Fruit fly (Drosophila melanogaster) Kc167 (cell line): ENCODE data around the gene Pen.

Experiments
- Myc ChIP-seq: fragments of >200 bp; optimal IDR thresholded peaks from 2 replicates; lab custom pipeline; 2017; ENCODE audit warnings: missing external identifiers
- Sin3A ChIP-seq: fragments of >200 bp; optimal IDR thresholded peaks from 2 replicates; lab custom pipeline; 2018; ENCODE audit warnings: missing external identifiers
- h ChIP-seq: fragments of >200 bp; optimal IDR thresholded peaks from 3 replicates; lab custom pipeline; 2018; ENCODE audit warnings: missing external identifiers
- insv ChIP-seq: fragments of >200 bp; optimal IDR thresholded peaks from 3 replicates; lab custom pipeline; 2018; ENCODE audit warnings: missing external identifiers
- psq ChIP-seq: fragments of >200 bp; optimal IDR thresholded peaks from 2 replicates; lab custom pipeline; 2017; ENCODE audit warnings: missing external identifiers
- ttk ChIP-seq: sonication (Bioruptor generic); optimal IDR thresholded peaks from 2 replicates; lab custom pipeline; 2017; ENCODE audit warnings: missing external identifiers

Pen gene

dm6 chr2L:10056705-10057104, at the start of gene Pen:
Gene Pen, plus strand, starts transcription at chr2L:10056900.
- TF ChIP-seq ttk (lab: Kevin White, UChicago) (no peak), insv (lab: Kevin White, UChicago) (no peak), Myc (lab: Kevin White, UChicago) (no peak), Sin3A (lab: Kevin White, UChicago) (no peak), h (lab: Kevin White, UChicago) (no peak), psq (lab: Kevin White, UChicago) (no peak)

- TF ChIP-seq Sin3A (lab: Kevin White, UChicago) (no peak), Myc (lab: Kevin White, UChicago) (no peak), ttk (lab: Kevin White, UChicago) (no peak), h (lab: Kevin White, UChicago) (no peak), insv (lab: Kevin White, UChicago) (no peak), psq (lab: Kevin White, UChicago) (no peak)
Observed at dm6 chr2L:10009293-10009695, 47.4 kb upstream of the Pen start, which contains the start of gene Trp1. Gene Trp1, plus strand, starts transcription at chr2L:10009381.

DNA sequence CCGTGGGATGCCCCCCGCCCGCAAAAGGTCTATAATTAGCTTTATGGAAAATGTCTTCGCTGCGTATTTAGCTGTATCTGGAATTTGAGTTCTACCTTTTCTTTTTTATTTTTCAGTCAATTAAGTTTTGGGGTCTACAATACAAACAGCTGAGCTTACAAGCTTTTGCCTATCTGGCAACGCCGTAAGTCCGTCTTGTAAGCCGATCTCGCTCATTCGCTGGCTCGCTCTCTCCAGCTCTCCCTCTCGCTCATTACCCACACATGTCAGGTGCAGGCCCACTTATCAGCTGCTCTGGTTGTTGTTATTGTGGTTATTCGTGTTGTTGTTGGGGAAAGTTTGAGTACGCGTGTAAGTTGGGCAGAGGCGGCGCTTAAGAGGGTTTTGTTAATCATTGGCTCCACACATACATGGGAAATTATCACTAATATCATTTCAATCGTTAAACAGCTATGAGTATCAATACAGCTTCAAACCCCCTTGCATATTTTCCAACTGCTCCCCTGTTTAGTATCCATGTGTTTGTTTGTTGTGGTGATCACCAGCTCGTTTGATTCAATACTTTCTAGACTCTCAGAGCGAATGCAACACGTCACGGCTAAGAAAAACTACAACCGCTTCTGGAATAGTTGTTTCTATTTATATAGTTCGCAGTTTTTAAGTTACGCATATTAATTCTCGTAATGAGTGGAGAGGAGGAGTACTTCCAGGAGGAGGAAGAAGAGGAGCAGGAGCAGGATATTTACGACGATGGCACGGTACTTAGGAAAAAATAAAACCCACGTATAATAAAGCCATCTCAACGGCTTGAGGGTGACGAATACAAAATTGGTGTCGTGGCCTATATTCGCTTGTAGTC, 46.7 kb upstream of the Pen start:
- TF ChIP-seq psq (lab: Kevin White, UChicago) (no peak), ttk (lab: Kevin White, UChicago) (no peak), Sin3A (lab: Kevin White, UChicago) (no peak), insv (lab: Kevin White, UChicago) (no peak), h (lab: Kevin White, UChicago) (no peak), Myc (lab: Kevin White, UChicago) (no peak)

DNA sequence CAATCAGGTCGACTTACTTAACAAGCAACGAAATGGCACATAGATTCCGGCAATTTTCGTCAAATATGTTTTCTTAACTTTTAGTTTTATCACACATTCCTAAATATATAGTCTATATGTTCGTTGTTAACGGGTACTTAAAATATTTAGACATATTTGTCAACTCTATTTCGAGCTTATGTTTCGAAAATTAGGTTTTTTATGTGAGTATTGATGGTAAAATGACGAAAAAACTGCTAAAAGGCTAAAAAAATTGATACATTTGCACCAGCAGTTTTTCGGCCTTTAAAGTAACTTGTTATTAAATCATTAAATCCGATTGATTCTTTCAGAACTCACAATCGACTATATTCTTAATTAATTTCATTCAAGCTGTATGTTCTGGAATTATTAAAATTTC, 39.3 kb upstream of the Pen start, which contains the start of gene CG13131:
TSS of gene CG13131 (minus strand) at position 101 of the 400 bp plus-strand sequence.
- no peak for TF ChIP-seq h (lab: Kevin White, UChicago)
- no peak for TF ChIP-seq Myc (lab: Kevin White, UChicago)
- no peak for TF ChIP-seq insv (lab: Kevin White, UChicago)
- no peak for TF ChIP-seq psq (lab: Kevin White, UChicago)

- TF ChIP-seq h (lab: Kevin White, UChicago): no peak
- TF ChIP-seq psq (lab: Kevin White, UChicago): no peak
- TF ChIP-seq ttk (lab: Kevin White, UChicago): no peak
- TF ChIP-seq Sin3A (lab: Kevin White, UChicago): no peak
- no peak for TF ChIP-seq Myc (lab: Kevin White, UChicago)
- TF ChIP-seq insv (lab: Kevin White, UChicago): no peak
Observed at dm6 chr2L:10026376-10026775, 30.3 kb upstream of the Pen start, which contains the start of gene CG13127. Gene CG13127, plus strand, starts transcription at chr2L:10026676.

DNA sequence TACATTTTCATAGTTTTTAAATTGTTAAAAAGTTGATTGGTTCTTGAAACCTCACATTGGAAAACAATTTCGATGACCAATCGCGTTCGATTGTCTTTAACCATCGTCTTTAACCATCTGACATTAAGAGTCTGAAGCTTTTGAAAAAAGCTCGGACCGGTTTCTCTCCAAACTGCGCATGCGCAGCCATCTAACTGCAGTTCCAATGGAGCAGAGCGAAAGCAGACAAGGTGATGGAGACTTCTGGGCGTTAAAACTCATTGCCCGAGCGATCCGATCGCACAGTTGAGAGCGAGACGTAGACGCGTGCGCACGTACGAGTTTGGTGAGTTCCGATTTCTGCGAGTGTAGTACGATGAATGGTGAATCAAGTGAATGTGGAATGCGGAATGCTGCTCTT, 24.3 kb upstream of the Pen start, which contains the start of gene obst-B:
TSS of gene obst-B (plus strand) at position 276 of the 400 bp plus-strand sequence.
- TF ChIP-seq Sin3A (lab: Kevin White, UChicago) (no peak), h (lab: Kevin White, UChicago) (no peak)

DNA sequence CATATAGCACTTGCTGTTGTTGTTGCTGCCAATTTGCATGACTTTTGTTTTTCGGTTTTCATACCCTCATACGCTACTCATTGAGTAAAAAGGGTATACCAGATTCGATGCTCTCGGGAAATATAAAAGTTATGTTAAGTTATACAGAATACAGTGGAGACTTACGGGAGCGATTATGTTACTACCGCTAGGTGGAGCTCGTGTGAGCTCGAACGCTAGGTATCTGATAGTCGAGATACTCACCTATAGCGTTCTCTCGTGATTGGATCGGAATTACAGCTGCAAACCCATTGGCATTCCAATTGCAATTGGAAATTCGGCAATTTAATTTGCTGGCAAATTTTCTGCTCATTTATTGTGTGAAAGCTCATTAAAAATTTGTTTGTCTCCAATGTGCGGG, 23.3 kb upstream of the Pen start:
- TF ChIP-seq Sin3A (lab: Kevin White, UChicago) (no peak), psq (lab: Kevin White, UChicago) (no peak), insv (lab: Kevin White, UChicago) (no peak), h (lab: Kevin White, UChicago) (no peak), Myc (lab: Kevin White, UChicago) (no peak), ttk (lab: Kevin White, UChicago) (no peak)

DNA sequence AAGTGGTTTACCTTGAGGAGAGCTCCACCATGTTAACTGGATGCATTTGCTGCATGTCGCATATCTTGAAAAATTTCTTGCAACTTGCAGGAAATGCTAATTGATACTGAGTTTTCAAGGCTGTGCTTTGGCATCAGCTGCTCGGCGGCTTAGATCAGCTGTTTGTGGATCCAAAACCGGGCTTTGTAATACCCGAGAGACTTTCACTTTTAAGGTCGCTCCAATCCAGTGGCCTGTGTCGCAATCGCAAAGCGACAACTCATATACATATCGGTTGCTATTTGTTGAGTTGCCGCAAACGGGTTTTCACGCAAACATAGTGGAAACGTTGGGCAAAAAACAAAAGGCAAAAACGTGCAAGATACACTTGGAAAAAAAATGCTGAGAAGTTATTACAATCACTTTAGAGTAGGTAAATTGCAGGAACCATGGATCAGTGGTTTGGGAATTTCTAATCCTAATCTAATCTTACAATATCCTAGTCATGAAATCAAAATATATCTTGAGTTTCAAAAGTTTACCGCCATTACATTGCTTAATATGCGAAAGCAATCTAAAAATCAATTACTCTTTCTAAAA, 20.8 kb upstream of the Pen start:
- no peak for TF ChIP-seq h (lab: Kevin White, UChicago)
- TF ChIP-seq psq (lab: Kevin White, UChicago): no peak
- no peak for TF ChIP-seq insv (lab: Kevin White, UChicago)
- TF ChIP-seq ttk (lab: Kevin White, UChicago): no peak

dm6 chr2L:10049280-10049679, 7.4 kb upstream of the Pen start, which contains the start of gene CG33301:
Gene CG33301, plus strand, starts transcription at chr2L:10049580.
- TF ChIP-seq ttk (lab: Kevin White, UChicago) (no peak), Myc (lab: Kevin White, UChicago) (no peak), h (lab: Kevin White, UChicago) (no peak), psq (lab: Kevin White, UChicago) (no peak)

dm6 chr2L:10053583-10054263, 3.0 kb upstream of the Pen start, which contains the start of gene Cpr31A:
Gene Cpr31A, plus strand, starts transcription at chr2L:10054213.
- TF ChIP-seq insv (lab: Kevin White, UChicago) (no peak), psq (lab: Kevin White, UChicago) (no peak), ttk (lab: Kevin White, UChicago) (no peak), Sin3A (lab: Kevin White, UChicago) (no peak), Myc (lab: Kevin White, UChicago) (no peak), h (lab: Kevin White, UChicago) (no peak)

- TF ChIP-seq psq (lab: Kevin White, UChicago) (no peak), insv (lab: Kevin White, UChicago) (no peak), ttk (lab: Kevin White, UChicago) (no peak), Myc (lab: Kevin White, UChicago) (no peak), Sin3A (lab: Kevin White, UChicago) (no peak), h (lab: Kevin White, UChicago) (no peak)
Observed at dm6 chr2L:10057236-10057635, 536 bp downstream of the Pen start.
